Fruit fly (Drosophila melanogaster): ENCODE data around the gene CG16953.

DNA sequence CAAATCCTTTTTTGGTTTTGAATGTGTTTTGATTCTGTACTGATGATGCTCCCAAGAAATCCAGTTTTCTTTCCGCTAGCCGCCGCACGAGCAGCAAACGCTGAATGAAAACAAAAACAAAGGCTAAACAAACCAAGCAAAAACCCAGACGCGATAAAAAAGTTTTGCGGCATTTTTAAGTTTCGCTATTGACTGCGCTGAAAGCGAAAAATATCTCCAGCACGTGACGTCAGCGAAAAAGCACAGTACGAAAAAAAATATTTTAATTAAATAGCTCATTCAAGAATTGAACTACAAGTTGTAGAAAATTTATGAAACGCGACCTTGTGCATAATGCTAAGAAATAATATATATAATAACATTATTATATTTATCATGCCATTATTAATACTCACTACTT is 40.7 kb downstream of the CG16953 start:
- no peak for TF ChIP-seq ttk (optimal IDR thresholded peaks at IDR 0.05)
- no peak for TF ChIP-seq insv (optimal IDR thresholded peaks at IDR 0.05)
- no peak for TF ChIP-seq Sin3A (optimal IDR thresholded peaks at IDR 0.05)
- no peak for TF ChIP-seq h (optimal IDR thresholded peaks at IDR 0.05)
- no peak for TF ChIP-seq psq (optimal IDR thresholded peaks at IDR 0.05)
- TF ChIP-seq Myc (optimal IDR thresholded peaks at IDR 0.05) = no peak
